Worm (Caenorhabditis elegans): Measurements from ENCODE around the gene C52E2.5.

DNA sequence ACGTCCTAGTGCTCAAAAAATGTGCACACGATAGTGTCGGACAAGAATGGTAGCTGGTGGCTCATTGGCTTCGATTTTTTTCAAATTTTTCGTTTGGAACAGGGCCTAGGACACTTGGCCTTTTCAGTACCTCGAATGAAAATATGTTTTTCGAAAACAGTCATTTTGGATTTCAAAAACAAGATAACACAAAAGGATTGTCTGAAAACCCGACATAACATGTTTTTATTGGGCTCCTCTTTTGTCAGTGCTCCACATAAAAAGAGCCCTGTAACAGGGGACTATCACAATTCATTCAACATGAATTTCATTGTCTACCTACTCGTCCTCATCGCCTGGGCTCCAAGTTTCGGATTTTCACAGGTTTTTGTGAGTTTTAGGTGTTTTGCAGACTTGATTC is 21.5 kb upstream of the C52E2.5 start, which contains the start of gene C16C4.17:
- TF ChIP-seq tbx-11 (GFP tag; IDR thresholded peaks at IDR 0.05) (no peak), tbx-37 (GFP tag; conservative IDR thresholded peaks at IDR 0.05) (no peak), flt-1 (GFP tag; IDR thresholded peaks at IDR 0.05) (no peak), ama-1 (optimal IDR thresholded peaks at IDR 0.05) (no peak), F13C5.2 (tag; optimal IDR thresholded peaks at IDR 0.05) (no peak)

Data from whole organism, early embryonic.